Fruit fly (Drosophila melanogaster) whole organism, embryonic: ENCODE results near the gene mldr.
A peak's percentile ranks its signal among the peaks of the same experiment; 100 is the strongest.

ENCODE experiments used
- ATbp ChIP-seq: fragments of 200-800 bp; sonication (Bioruptor generic); optimal IDR thresholded peaks from 2 replicates; lab custom pipeline; 2017; ENCODE audit warnings: missing biosample characterization, mild to moderate bottlenecking, missing genetic modification characterization, missing genetic modification reagents
- Adf1 ChIP-seq: fragments of 200-800 bp; sonication (Bioruptor generic); IDR thresholded peaks from 2 replicates; pipeline ENCODE4 v1.3.6; 2022; ENCODE audit warnings: missing biosample characterization, missing genetic modification characterization
- B-H1 ChIP-seq: fragments of 200-800 bp; sonication (Bioruptor generic); IDR thresholded peaks from 3 replicates; pipeline ENCODE4 v1.3.6; 2022; ENCODE audit warnings: missing biosample characterization, missing genetic modification characterization
- CG10654 ChIP-seq: fragments of 200-800 bp; sonication (Bioruptor generic); optimal IDR thresholded peaks from 2 replicates; lab custom pipeline; 2016; ENCODE audit warnings: missing biosample characterization, missing genetic modification characterization
- CG11504 ChIP-seq: fragments of 200-800 bp; sonication (Bioruptor generic); optimal IDR thresholded peaks from 3 replicates; lab custom pipeline; 2019; ENCODE audit warnings: missing biosample characterization, mild to moderate bottlenecking, missing genetic modification characterization, moderate library complexity
- CG12071 ChIP-seq: fragments of 200-800 bp; sonication (Bioruptor generic); optimal IDR thresholded peaks from 3 replicates; lab custom pipeline; 2018; ENCODE audit warnings: missing biosample characterization, mild to moderate bottlenecking, missing genetic modification characterization
- CG12219 ChIP-seq: fragments of 200-800 bp; sonication (Bioruptor generic); optimal IDR thresholded peaks from 3 replicates; lab custom pipeline; 2018; ENCODE audit warnings: missing biosample characterization, mild to moderate bottlenecking, missing genetic modification characterization
- CG12659 ChIP-seq: fragments of 200-800 bp; sonication (Bioruptor generic); optimal IDR thresholded peaks from 3 replicates; lab custom pipeline; 2017; ENCODE audit warnings: mild to moderate bottlenecking, missing biosample characterization, missing genetic modification reagents, missing genetic modification characterization
- CG12942 ChIP-seq: fragments of 200-800 bp; sonication (Bioruptor generic); optimal IDR thresholded peaks from 3 replicates; lab custom pipeline; 2016; ENCODE audit warnings: missing biosample characterization, missing genetic modification characterization
- CG13624 ChIP-seq: fragments of 200-800 bp; sonication (Bioruptor generic); optimal IDR thresholded peaks from 2 replicates; lab custom pipeline; 2016; ENCODE audit warnings: missing biosample characterization, missing genetic modification characterization
- CG14014 ChIP-seq: fragments of 200-800 bp; sonication (Bioruptor generic); IDR thresholded peaks from 2 replicates; pipeline ENCODE4 v1.3.6; 2022; ENCODE audit warnings: missing biosample characterization, missing genetic modification characterization
- CG17328 ChIP-seq: fragments of 200-800 bp; sonication (Bioruptor generic); IDR thresholded peaks from 2 replicates; pipeline ENCODE4 v1.3.6; 2022; ENCODE audit warnings: missing biosample characterization, missing genetic modification characterization
- CG17912 ChIP-seq: fragments of 200-800 bp; sonication (Bioruptor generic); optimal IDR thresholded peaks from 2 replicates; lab custom pipeline; 2018; ENCODE audit warnings: missing biosample characterization, mild to moderate bottlenecking, missing genetic modification characterization
- CG2129 ChIP-seq: fragments of 200-800 bp; sonication (Bioruptor generic); IDR thresholded peaks from 2 replicates; pipeline ENCODE4 v1.3.6; 2022; ENCODE audit warnings: missing biosample characterization, missing genetic modification characterization; ENCODE audit not compliant: partially characterized antibody
- CG2202 ChIP-seq: fragments of 200-800 bp; sonication (Bioruptor generic); optimal IDR thresholded peaks from 2 replicates; lab custom pipeline; 2018; ENCODE audit warnings: missing biosample characterization, mild to moderate bottlenecking, missing genetic modification characterization
- CG30403 ChIP-seq: fragments of 200-800 bp; sonication (Bioruptor generic); optimal IDR thresholded peaks from 3 replicates; lab custom pipeline; 2016; ENCODE audit warnings: missing biosample characterization, missing genetic modification characterization
- CG31224 ChIP-seq: fragments of 200-800 bp; sonication (Bioruptor generic); IDR thresholded peaks from 2 replicates; pipeline ENCODE4 v1.3.6; 2022; ENCODE audit warnings: missing biosample characterization, missing genetic modification characterization
- CG6765 ChIP-seq: fragments of 200-800 bp; sonication (Bioruptor generic); optimal IDR thresholded peaks from 3 replicates; lab custom pipeline; 2017; ENCODE audit warnings: missing biosample characterization, mild to moderate bottlenecking, missing genetic modification characterization
- CG7556 ChIP-seq: fragments of 200-800 bp; sonication (Bioruptor generic); optimal IDR thresholded peaks from 2 replicates; lab custom pipeline; 2017; ENCODE audit warnings: missing biosample characterization, mild to moderate bottlenecking, missing genetic modification characterization
- CG7963 ChIP-seq: fragments of 200-800 bp; sonication (Bioruptor generic); IDR thresholded peaks from 3 replicates; pipeline ENCODE4 v1.3.6; 2022; ENCODE audit warnings: missing biosample characterization, missing genetic modification characterization; ENCODE audit not compliant: partially characterized antibody
- CG7987 ChIP-seq: fragments of 200-800 bp; sonication (Bioruptor generic); optimal IDR thresholded peaks from 2 replicates; lab custom pipeline; 2018; ENCODE audit warnings: missing biosample characterization, mild to moderate bottlenecking, missing genetic modification characterization, moderate library complexity
- D19A ChIP-seq: fragments of 200-800 bp; optimal IDR thresholded peaks from 3 replicates; lab custom pipeline; 2019; ENCODE audit warnings: missing biosample characterization, mild to moderate bottlenecking, missing genetic modification characterization, moderate library complexity
- Dbx ChIP-seq: fragments of 200-800 bp; sonication (Bioruptor generic); IDR thresholded peaks from 3 replicates; pipeline ENCODE4 v1.3.6; 2022; ENCODE audit warnings: missing biosample characterization, missing genetic modification characterization
- Dip2 ChIP-seq: fragments of 200-800 bp; sonication (Bioruptor generic); IDR thresholded peaks from 2 replicates; pipeline ENCODE4 v1.3.6; 2022; ENCODE audit warnings: missing biosample characterization, missing genetic modification characterization
- Dll ChIP-seq: fragments of 200-800 bp; sonication (Bioruptor generic); IDR thresholded peaks from 4 replicates; pipeline ENCODE4 v1.3.6; 2022; ENCODE audit warnings: missing biosample characterization, missing genetic modification characterization; ENCODE audit not compliant: partially characterized antibody
- Ets97D ChIP-seq: fragments of 200-800 bp; sonication (Bioruptor generic); optimal IDR thresholded peaks from 3 replicates; lab custom pipeline; 2016; ENCODE audit warnings: missing biosample characterization, missing genetic modification characterization
- Fer1 ChIP-seq: fragments of 200-800 bp; sonication (Bioruptor generic); optimal IDR thresholded peaks from 2 replicates; lab custom pipeline; 2017; ENCODE audit warnings: missing biosample characterization, mild to moderate bottlenecking, missing genetic modification characterization
- Gug ChIP-seq: fragments of 200-800 bp; sonication (Bioruptor generic); IDR thresholded peaks from 4 replicates; pipeline ENCODE4 v1.3.6; 2022; ENCODE audit warnings: missing biosample characterization, missing genetic modification characterization
- Hand ChIP-seq: fragments of 200-800 bp; sonication (Bioruptor generic); optimal IDR thresholded peaks from 2 replicates; lab custom pipeline; 2017; ENCODE audit warnings: mild to moderate bottlenecking, missing biosample characterization, missing genetic modification reagents, missing genetic modification characterization
- HmgD ChIP-seq: fragments of 200-800 bp; sonication (Bioruptor generic); optimal IDR thresholded peaks from 3 replicates; lab custom pipeline; 2016; ENCODE audit warnings: missing biosample characterization, missing genetic modification characterization
- Hmx ChIP-seq: fragments of 200-800 bp; sonication (Bioruptor generic); optimal IDR thresholded peaks from 2 replicates; lab custom pipeline; 2016; ENCODE audit warnings: missing biosample characterization, missing genetic modification characterization
- NfI ChIP-seq: fragments of 200-800 bp; sonication (Bioruptor generic); optimal IDR thresholded peaks from 3 replicates; lab custom pipeline; 2018; ENCODE audit warnings: missing biosample characterization, mild to moderate bottlenecking, missing genetic modification characterization, moderate library complexity
- Ptx1 ChIP-seq: fragments of 200-800 bp; sonication (Bioruptor generic); IDR thresholded peaks from 2 replicates; pipeline ENCODE4 v1.3.6; 2022; ENCODE audit warnings: missing biosample characterization, missing genetic modification characterization
- Sox100B ChIP-seq: fragments of 200-800 bp; sonication (Bioruptor generic); optimal IDR thresholded peaks from 3 replicates; lab custom pipeline; 2018; ENCODE audit warnings: missing biosample characterization, mild to moderate bottlenecking, missing genetic modification characterization
- bigmax ChIP-seq: fragments of 200-800 bp; sonication (Bioruptor generic); optimal IDR thresholded peaks from 2 replicates; lab custom pipeline; 2018; ENCODE audit warnings: missing biosample characterization, mild to moderate bottlenecking, missing genetic modification characterization
- caup ChIP-seq: fragments of 200-800 bp; sonication (Bioruptor generic); optimal IDR thresholded peaks from 3 replicates; lab custom pipeline; 2017; ENCODE audit warnings: missing biosample characterization, mild to moderate bottlenecking, missing genetic modification characterization, moderate library complexity; ENCODE audit not compliant: severe bottlenecking
- chn ChIP-seq: fragments of 200-800 bp; sonication (Bioruptor generic); optimal IDR thresholded peaks from 2 replicates; lab custom pipeline; 2016; ENCODE audit warnings: missing biosample characterization, missing genetic modification characterization
- crc ChIP-seq: fragments of 200-800 bp; sonication (Bioruptor generic); optimal IDR thresholded peaks from 2 replicates; lab custom pipeline; 2016; ENCODE audit warnings: missing biosample characterization, missing genetic modification characterization
- dysf ChIP-seq: fragments of 200-800 bp; sonication (Bioruptor generic); IDR thresholded peaks from 3 replicates; pipeline ENCODE4 v1.3.6; 2022; ENCODE audit warnings: missing biosample characterization, missing genetic modification characterization
- gt ChIP-seq: fragments of 200-800 bp; sonication (Bioruptor generic); IDR thresholded peaks from 2 replicates; pipeline ENCODE4 v1.3.6; 2022; ENCODE audit warnings: missing biosample characterization, missing genetic modification characterization
- jing ChIP-seq: fragments of 200-800 bp; sonication (Bioruptor generic); optimal IDR thresholded peaks from 2 replicates; lab custom pipeline; 2018; ENCODE audit warnings: missing biosample characterization, mild to moderate bottlenecking, missing genetic modification characterization
- lab ChIP-seq: fragments of 200-800 bp; sonication (Bioruptor generic); optimal IDR thresholded peaks from 3 replicates; lab custom pipeline; 2017; ENCODE audit warnings: missing biosample characterization, missing genetic modification characterization, mild to moderate bottlenecking, moderate library complexity, missing genetic modification reagents
- lmd ChIP-seq: fragments of 200-800 bp; sonication (Bioruptor generic); IDR thresholded peaks from 2 replicates; pipeline ENCODE4 v1.3.6; 2022; ENCODE audit warnings: missing biosample characterization, missing genetic modification characterization
- mld ChIP-seq: fragments of 200-800 bp; sonication (Bioruptor generic); IDR thresholded peaks from 3 replicates; pipeline ENCODE4 v1.3.6; 2022; ENCODE audit warnings: missing biosample characterization, missing genetic modification characterization; ENCODE audit not compliant: partially characterized antibody
- pita ChIP-seq: fragments of 200-800 bp; sonication (Bioruptor generic); optimal IDR thresholded peaks from 2 replicates; lab custom pipeline; 2017; ENCODE audit warnings: missing biosample characterization, mild to moderate bottlenecking, missing genetic modification characterization
- sc ChIP-seq, 3 experiments: fragments of >200 bp in 2 of 3; fragments of 200-800 bp in 1 of 3; sonication (Bioruptor generic) in 1 of 3; optimal IDR thresholded peaks; 2 replicates in 2 of 3; 3 replicates in 1 of 3; lab custom pipeline; 2017; ENCODE audit warnings: mild to moderate bottlenecking in 1 of 3, missing biosample characterization in 1 of 3, missing genetic modification characterization in 1 of 3, missing genetic modification reagents in 1 of 3
- unpg ChIP-seq: fragments of 200-800 bp; sonication (Bioruptor generic); optimal IDR thresholded peaks from 3 replicates; lab custom pipeline; 2018; ENCODE audit warnings: missing biosample characterization, mild to moderate bottlenecking, missing genetic modification characterization, moderate library complexity
- wdn ChIP-seq: fragments of 200-800 bp; sonication (Bioruptor generic); IDR thresholded peaks from 2 replicates; pipeline ENCODE4 v1.3.6; 2022; ENCODE audit warnings: missing biosample characterization, missing genetic modification characterization
- zen ChIP-seq: fragments of 200-800 bp; sonication (Bioruptor generic); optimal IDR thresholded peaks from 3 replicates; lab custom pipeline; 2018; ENCODE audit warnings: missing biosample characterization, mild to moderate bottlenecking, missing genetic modification characterization, moderate library complexity

The mldr gene

DNA sequence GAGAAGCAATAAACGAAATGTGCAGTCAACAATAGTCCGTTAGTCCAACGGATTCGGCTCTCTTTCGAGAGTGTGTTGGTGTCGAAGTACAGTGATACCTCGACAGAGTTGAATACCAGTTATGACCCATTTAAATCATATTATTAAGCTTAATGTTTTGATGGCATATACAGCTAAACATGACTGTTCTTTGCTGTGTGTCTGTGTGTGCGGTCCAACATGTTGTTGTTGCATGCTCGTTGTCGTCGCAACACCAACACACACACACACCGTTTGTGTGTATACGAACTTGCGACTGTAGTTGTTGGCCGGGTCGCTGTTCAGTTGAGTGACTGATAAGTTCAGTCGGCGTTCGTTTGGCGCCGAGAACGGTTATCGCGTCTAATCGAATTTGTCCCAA is 17.7 kb downstream of the mldr start, which contains the start of gene CG15894 (continued):
- TF ChIP-seq sc (optimal IDR thresholded peaks at IDR 0.05; lab: Kevin White, UChicago), result no peak
- no peak for TF ChIP-seq sc (GFP tag; optimal IDR thresholded peaks at IDR 0.05; lab: Kevin White, UChicago)
- no peak for TF ChIP-seq B-H1 (GFP tag; lab: Robert Waterston, UW)
- TF ChIP-seq Dbx (GFP tag; lab: Robert Waterston, UW), result no peak

DNA sequence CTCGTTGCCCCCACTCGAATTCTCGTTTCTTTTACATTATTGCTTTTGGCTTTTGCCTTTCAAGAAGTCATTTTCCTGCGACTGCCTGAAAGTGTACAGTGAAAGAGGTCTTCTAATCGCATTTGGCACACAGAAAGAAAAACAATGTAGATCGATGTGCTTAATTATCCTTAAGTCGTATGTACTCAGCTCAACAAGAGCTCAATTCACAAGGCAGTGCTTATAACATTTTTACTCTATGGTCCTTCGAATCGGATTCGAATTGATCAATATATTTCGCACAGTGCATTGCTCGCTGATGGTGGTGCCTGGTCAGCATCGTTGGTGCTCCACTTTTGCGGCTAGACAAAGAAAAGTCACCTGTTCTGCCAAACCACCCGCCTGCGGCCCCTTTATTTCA is 19.3 kb downstream of the mldr start:
- peak; percentile 22 for TF ChIP-seq Fer1
- TF ChIP-seq CG10654 (GFP tag; lab: Kevin White, UChicago), result no peak
- TF ChIP-seq D19A (tag; lab: Kevin White, UChicago), result no peak
- no peak for TF ChIP-seq CG12942 (GFP tag; lab: Kevin White, UChicago)
- TF ChIP-seq lab (GFP tag; lab: Kevin White, UChicago), result peak; percentile 48
- no peak for TF ChIP-seq CG12659 (GFP tag; lab: Kevin White, UChicago)
- TF ChIP-seq CG30403 (GFP tag; lab: Kevin White, UChicago), result peak; percentile 14
- TF ChIP-seq HmgD (GFP tag; lab: Kevin White, UChicago), result no peak
- TF ChIP-seq CG31224 (GFP tag; lab: Robert Waterston, UW), result no peak
- TF ChIP-seq Ptx1 (GFP tag; lab: Robert Waterston, UW), result peak; percentile 25; the same call in 1 of the 2 replicates
- TF ChIP-seq Dll, result no peak
- TF ChIP-seq CG12219 (GFP tag; lab: Kevin White, UChicago), result no peak
- TF ChIP-seq Hmx, result no peak
- TF ChIP-seq CG6765 (GFP tag; lab: Kevin White, UChicago), result no peak
- peak; percentile 32; the same call in 1 of the 2 replicates for TF ChIP-seq CG17328
- TF ChIP-seq unpg (GFP tag; lab: Kevin White, UChicago), result peak; percentile 19
- no peak for TF ChIP-seq pita
- TF ChIP-seq CG2129 (GFP tag; lab: Robert Waterston, UW), result no peak
- peak; percentile 35 for TF ChIP-seq ATbp (GFP tag; lab: Kevin White, UChicago)
- TF ChIP-seq caup (GFP tag; lab: Kevin White, UChicago), result no peak
- no peak for TF ChIP-seq CG7987 (GFP tag; lab: Kevin White, UChicago)
- TF ChIP-seq CG2202, result no peak
- TF ChIP-seq wdn (GFP tag; lab: Robert Waterston, UW), result 0 out of 2 replicates have a peak, but pooled peaks have one; percentile 21
- TF ChIP-seq bigmax (GFP tag; lab: Kevin White, UChicago), result no peak
- TF ChIP-seq gt (GFP tag; lab: Robert Waterston, UW), result no peak
- no peak for TF ChIP-seq CG14014
- TF ChIP-seq crc (GFP tag; lab: Kevin White, UChicago), result no peak
- TF ChIP-seq CG17912, result no peak
- TF ChIP-seq CG7963, result no peak
- peak; percentile 51 for TF ChIP-seq CG11504 (tag; lab: Kevin White, UChicago)
- no peak for TF ChIP-seq CG13624 (GFP tag; lab: Kevin White, UChicago)
- peak; percentile 35; the same call in 1 of the 3 replicates for TF ChIP-seq dysf (GFP tag; lab: Robert Waterston, UW)
- TF ChIP-seq zen (tag; lab: Kevin White, UChicago), result no peak
- no peak for TF ChIP-seq Hand (GFP tag; lab: Kevin White, UChicago)
- no peak for TF ChIP-seq Dip2
- TF ChIP-seq Adf1 (GFP tag; lab: Robert Waterston, UW), result no peak
- TF ChIP-seq Sox100B (GFP tag; lab: Kevin White, UChicago), result no peak
- no peak for TF ChIP-seq lmd (GFP tag; lab: Robert Waterston, UW)
- no peak for TF ChIP-seq NfI (GFP tag; lab: Kevin White, UChicago)
- no peak for TF ChIP-seq Gug (GFP tag; lab: Robert Waterston, UW)
- TF ChIP-seq CG7556, result peak; percentile 13
- no peak for TF ChIP-seq jing (GFP tag; lab: Kevin White, UChicago)
- no peak for TF ChIP-seq mld (GFP tag; lab: Robert Waterston, UW)
- TF ChIP-seq CG12071, result peak; percentile 31
- TF ChIP-seq chn, result no peak
- no peak for TF ChIP-seq Ets97D (GFP tag; lab: Kevin White, UChicago)
